Worm (Caenorhabditis elegans) whole organism, L3 larva: ENCODE data around the gene Y82E9BR.22.

ENCODE experiments used
- R02D3.7 ChIP-seq: fragments of 150-350 bp; optimal IDR thresholded peaks from 2 replicates; lab custom pipeline; 2014; ENCODE audit warnings: missing biosample characterization, missing genetic modification characterization
- ZK546.5 ChIP-seq: sonication (generic microtip); optimal IDR thresholded peaks from 2 replicates; lab custom pipeline; 2017; ENCODE audit warnings: missing biosample characterization, missing genetic modification characterization
- aly-2 ChIP-seq: fragments of 150-350 bp; optimal IDR thresholded peaks from 2 replicates; lab custom pipeline; 2014; ENCODE audit warnings: missing biosample characterization, missing genetic modification characterization
- ama-1 ChIP-seq: fragments of 150-350 bp; optimal IDR thresholded peaks from 2 replicates; lab custom pipeline; 2018
- ceh-16 ChIP-seq: sonication (generic microtip); optimal IDR thresholded peaks from 2 replicates; lab custom pipeline; 2017; ENCODE audit warnings: missing biosample characterization, missing genetic modification characterization
- ceh-28 ChIP-seq: fragments of 150-350 bp; optimal IDR thresholded peaks from 2 replicates; lab custom pipeline; 2014; ENCODE audit warnings: missing biosample characterization, missing genetic modification reagents, missing genetic modification characterization
- ceh-82 ChIP-seq: fragments of 150-350 bp; optimal IDR thresholded peaks from 2 replicates; lab custom pipeline; 2014; ENCODE audit warnings: missing biosample characterization, missing genetic modification characterization
- ceh-9 ChIP-seq: sonication (generic microtip); optimal IDR thresholded peaks from 2 replicates; lab custom pipeline; 2018; ENCODE audit warnings: missing biosample characterization, missing genetic modification characterization
- egl-27 ChIP-seq: sonication (generic microtip); optimal IDR thresholded peaks from 4 replicates; lab custom pipeline; 2017; ENCODE audit warnings: missing biosample characterization, missing genetic modification reagents, missing genetic modification characterization
- elt-2 ChIP-seq: sonication (generic microtip); optimal IDR thresholded peaks from 2 replicates; lab custom pipeline; 2016; ENCODE audit warnings: missing genetic modification reagents, mild to moderate bottlenecking, missing genetic modification characterization, missing compliant biosample characterization
- eor-1 ChIP-seq, 2 experiments: fragments of 150-350 bp; optimal IDR thresholded peaks; 2 replicates each; lab custom pipeline; 2014 to 2018; ENCODE audit warnings: missing biosample characterization in 2 of 2, missing genetic modification characterization in 2 of 2
- fos-1 ChIP-seq: fragments of 150-350 bp; optimal IDR thresholded peaks from 2 replicates; lab custom pipeline; 2014; ENCODE audit warnings: missing biosample characterization, missing genetic modification characterization
- hmg-11 ChIP-seq: sonication (generic microtip); optimal IDR thresholded peaks from 2 replicates; lab custom pipeline; 2016; ENCODE audit warnings: missing genetic modification characterization, missing compliant biosample characterization
- jun-1 ChIP-seq: fragments of 150-350 bp; optimal IDR thresholded peaks from 2 replicates; lab custom pipeline; 2014; ENCODE audit warnings: missing biosample characterization, missing genetic modification reagents, missing genetic modification characterization
- lin-15B ChIP-seq: fragments of 150-350 bp; optimal IDR thresholded peaks from 2 replicates; lab custom pipeline; 2014; ENCODE audit warnings: missing biosample characterization, missing genetic modification characterization
- lin-39 ChIP-seq: fragments of 150-350 bp; optimal IDR thresholded peaks from 2 replicates; lab custom pipeline; 2018; ENCODE audit warnings: missing biosample characterization, missing genetic modification reagents, missing genetic modification characterization
- lsy-12 ChIP-seq: sonication (generic microtip); optimal IDR thresholded peaks from 2 replicates; lab custom pipeline; 2016; ENCODE audit warnings: mild to moderate bottlenecking, missing genetic modification characterization, missing compliant biosample characterization
- mdl-1 ChIP-seq: fragments of 150-350 bp; optimal IDR thresholded peaks from 2 replicates; lab custom pipeline; 2014; ENCODE audit warnings: missing biosample characterization, missing genetic modification characterization
- mml-1 ChIP-seq: fragments of 150-350 bp; sonication (generic microtip); optimal IDR thresholded peaks from 3 replicates; lab custom pipeline; 2014; ENCODE audit warnings: missing biosample characterization, missing genetic modification characterization
- nfya-1 ChIP-seq: sonication (generic microtip); optimal IDR thresholded peaks from 2 replicates; lab custom pipeline; 2017; ENCODE audit warnings: missing genetic modification characterization, mild to moderate bottlenecking, missing compliant biosample characterization, antibody characterized with exemption, moderate library complexity; ENCODE audit not compliant: insufficient read depth
- nhr-23 ChIP-seq: fragments of 150-350 bp; optimal IDR thresholded peaks from 2 replicates; lab custom pipeline; 2014; ENCODE audit warnings: missing biosample characterization, missing genetic modification reagents, missing genetic modification characterization
- nhr-25 ChIP-seq: sonication (generic microtip); optimal IDR thresholded peaks from 2 replicates; lab custom pipeline; 2017; ENCODE audit warnings: missing biosample characterization, missing genetic modification characterization
- nhr-28 ChIP-seq: fragments of 150-350 bp; optimal IDR thresholded peaks from 2 replicates; lab custom pipeline; 2014; ENCODE audit warnings: missing biosample characterization, missing genetic modification characterization
- nhr-43 ChIP-seq: sonication (generic microtip); optimal IDR thresholded peaks from 2 replicates; lab custom pipeline; 2016; ENCODE audit warnings: mild to moderate bottlenecking, missing genetic modification characterization, missing compliant biosample characterization; ENCODE audit not compliant: poor library complexity, severe bottlenecking
- nhr-76 ChIP-seq: fragments of 150-350 bp; sonication (generic microtip); optimal IDR thresholded peaks from 5 replicates; lab custom pipeline; 2014; ENCODE audit warnings: missing biosample characterization, missing genetic modification characterization
- nhr-77 ChIP-seq: fragments of 150-350 bp; optimal IDR thresholded peaks from 2 replicates; lab custom pipeline; 2014; ENCODE audit warnings: missing biosample characterization, missing genetic modification characterization
- pha-4 ChIP-seq: fragments of 150-350 bp; optimal IDR thresholded peaks from 2 replicates; lab custom pipeline; 2014; ENCODE audit warnings: missing biosample characterization, missing genetic modification reagents, missing genetic modification characterization
- pqm-1 ChIP-seq: fragments of 150-350 bp; optimal IDR thresholded peaks from 2 replicates; lab custom pipeline; 2017; ENCODE audit warnings: missing biosample characterization, missing genetic modification characterization, inconsistent platforms
- sea-2 ChIP-seq: fragments of 150-350 bp; sonication (generic microtip); optimal IDR thresholded peaks from 4 replicates; lab custom pipeline; 2014; ENCODE audit warnings: missing biosample characterization, missing genetic modification reagents, missing genetic modification characterization
- skn-1 ChIP-seq: fragments of 150-350 bp; optimal IDR thresholded peaks from 2 replicates; lab custom pipeline; 2014; ENCODE audit warnings: missing biosample characterization, missing genetic modification characterization
- tbx-2 ChIP-seq: sonication (generic microtip); optimal IDR thresholded peaks from 2 replicates; lab custom pipeline; 2016; ENCODE audit warnings: mild to moderate bottlenecking, missing genetic modification characterization, missing compliant biosample characterization
- unc-39 ChIP-seq: sonication (generic microtip); optimal IDR thresholded peaks from 4 replicates; lab custom pipeline; 2017; ENCODE audit warnings: missing biosample characterization, missing genetic modification characterization
- unc-62 ChIP-seq: fragments of 150-350 bp; sonication (generic microtip); optimal IDR thresholded peaks from 4 replicates; lab custom pipeline; 2014; ENCODE audit warnings: missing biosample characterization, missing genetic modification reagents, missing genetic modification characterization
- zag-1 ChIP-seq: fragments of 150-350 bp; optimal IDR thresholded peaks from 2 replicates; lab custom pipeline; 2014; ENCODE audit warnings: missing biosample characterization, missing genetic modification characterization
- ztf-4 ChIP-seq: fragments of 150-350 bp; optimal IDR thresholded peaks from 2 replicates; lab custom pipeline; 2014; ENCODE audit warnings: missing biosample characterization, missing genetic modification characterization

Gene Y82E9BR.22

ce11 chrIII:1424305-1424704 is 15.3 kb upstream of the Y82E9BR.22 start (continued):
- TF ChIP-seq lin-39 (tag; lab: Kevin White, UChicago) (peak; percentile 84), egl-27 (tag; lab: Kevin White, UChicago) (no peak), lin-15B (tag; lab: Kevin White, UChicago) (peak; percentile 94), ZK546.5 (no peak), pqm-1 (peak; percentile 1), nhr-77 (tag; lab: Kevin White, UChicago) (no peak), lsy-12 (tag; lab: Kevin White, UChicago) (peak; percentile 73), elt-2 (tag; lab: Kevin White, UChicago) (peak; percentile 35), jun-1 (tag; lab: Kevin White, UChicago) (peak; percentile 71)

ce11 chrIII:1421436-1421835 is 12.4 kb upstream of the Y82E9BR.22 start:
- TF ChIP-seq pqm-1, result no peak
- TF ChIP-seq lin-39 (tag; lab: Kevin White, UChicago), result no peak
- no peak for TF ChIP-seq sea-2 (GFP tag; lab: Kevin White, UChicago)
- TF ChIP-seq eor-1 (tag; optimal IDR thresholded peaks at IDR 0.05; lab: Kevin White, UChicago), result no peak
- TF ChIP-seq skn-1, result no peak

ce11 chrIII:1420357-1420814 is 11.3 kb upstream of the Y82E9BR.22 start:
- TF ChIP-seq ceh-28 (tag; lab: Kevin White, UChicago), result peak; percentile 55

ce11 chrIII:1419700-1420356 is 10.8 kb upstream of the Y82E9BR.22 start:
- TF ChIP-seq pha-4 (tag; lab: Kevin White, UChicago) (peak; percentile 64), nhr-28 (tag; lab: Kevin White, UChicago) (peak; percentile 18), ceh-28 (tag; lab: Kevin White, UChicago) (peak; percentile 67), fos-1 (tag; lab: Kevin White, UChicago) (peak; percentile 75), ceh-16 (tag; lab: Kevin White, UChicago) (no peak), lsy-12 (tag; lab: Kevin White, UChicago) (peak; percentile 88), nhr-76 (tag; lab: Kevin White, UChicago) (no peak), jun-1 (tag; lab: Kevin White, UChicago) (peak; percentile 59), ZK546.5 (peak; percentile 57), ztf-4 (tag; lab: Kevin White, UChicago) (no peak), nhr-23 (tag; lab: Kevin White, UChicago) (peak; percentile 26), zag-1 (tag; lab: Kevin White, UChicago) (peak; percentile 12), tbx-2 (tag; lab: Kevin White, UChicago) (peak; percentile 26), ceh-82 (no peak), nfya-1 (peak; percentile 31), ama-1 (lab: Kevin White, UChicago) (peak; percentile 80), nhr-43 (peak; percentile 82), pqm-1 (peak; percentile 67), aly-2 (tag; lab: Kevin White, UChicago) (peak; percentile 84), ceh-9 (tag; lab: Kevin White, UChicago) (no peak), hmg-11 (tag; lab: Kevin White, UChicago) (no peak), R02D3.7 (tag; lab: Kevin White, UChicago) (peak; percentile 51), nhr-25 (peak; percentile 9), mdl-1 (tag; lab: Kevin White, UChicago) (no peak), lin-39 (tag; lab: Kevin White, UChicago) (peak; percentile 16), unc-62 (GFP tag; lab: Kevin White, UChicago) (peak; percentile 19), elt-2 (tag; lab: Kevin White, UChicago) (peak; percentile 59)

- no peak for TF ChIP-seq mml-1 (tag; lab: Kevin White, UChicago)
- no peak for TF ChIP-seq lin-15B (tag; lab: Kevin White, UChicago)
- TF ChIP-seq nhr-28 (tag; lab: Kevin White, UChicago), result no peak
- TF ChIP-seq nhr-43, result no peak
- TF ChIP-seq eor-1 (tag; optimal IDR thresholded peaks at IDR 0.05; lab: Kevin White, UChicago), result no peak
- TF ChIP-seq sea-2 (GFP tag; lab: Kevin White, UChicago), result no peak
- no peak for TF ChIP-seq ceh-16 (tag; lab: Kevin White, UChicago)
- no peak for TF ChIP-seq unc-39 (tag; lab: Kevin White, UChicago)
- no peak for TF ChIP-seq hmg-11 (tag; lab: Kevin White, UChicago)
- no peak for TF ChIP-seq nhr-25
These were observed 10.2 kb upstream of the Y82E9BR.22 start, which contains the start of gene Y82E9BR.3 for ce11 chrIII:1419146-1419636. Gene Y82E9BR.3, plus strand, starts transcription at chrIII:1419196.
